Worm (Caenorhabditis elegans) whole organism, L1 larva: Measurements from ENCODE around the gene Y41E3.19.

Source experiments
- C04F5.9 ChIP-seq: sonication (generic microtip); optimal IDR thresholded peaks from 2 replicates; lab custom pipeline; 2016; ENCODE audit warnings: missing genetic modification characterization, missing compliant biosample characterization
- C16A3.4 ChIP-seq: fragments of 150-350 bp; optimal IDR thresholded peaks from 2 replicates; lab custom pipeline; 2014; ENCODE audit warnings: missing biosample characterization, missing genetic modification characterization
- aha-1 ChIP-seq: fragments of 150-350 bp; optimal IDR thresholded peaks from 2 replicates; lab custom pipeline; 2014; ENCODE audit warnings: missing biosample characterization, missing genetic modification characterization
- alr-1 ChIP-seq: fragments of 200-800 bp; sonication (Bioruptor generic); optimal IDR thresholded peaks from 2 replicates; lab custom pipeline; 2018; ENCODE audit warnings: borderline replicate concordance, mild to moderate bottlenecking, missing genetic modification characterization, missing compliant biosample characterization
- ama-1 ChIP-seq: fragments of 150-350 bp; optimal IDR thresholded peaks from 2 replicates; lab custom pipeline; 2014
- ceh-82 ChIP-seq, 3 experiments: fragments of 150-350 bp in 1 of 3; sonication (generic microtip) in 2 of 3; optimal IDR thresholded peaks; 2 replicates each; lab custom pipeline; 2014 to 2017; ENCODE audit warnings: missing biosample characterization in 3 of 3, missing genetic modification characterization in 3 of 3
- dpl-1 ChIP-seq, 3 experiments: fragments of 150-350 bp in 2 of 3; sonication (generic microtip) in 1 of 3; optimal IDR thresholded peaks; 2 replicates each; lab custom pipeline; 2014 to 2017; ENCODE audit warnings: missing biosample characterization in 3 of 3, missing genetic modification characterization in 3 of 3, missing genetic modification reagents in 3 of 3
- efl-1 ChIP-seq, 4 experiments: fragments of 150-350 bp; optimal IDR thresholded peaks in 3 of 4; peaks in 1 of 4; 1 replicate in 1 of 4; 2 replicates in 3 of 4; lab custom pipeline; 2014; ENCODE audit warnings: missing biosample characterization in 2 of 4, missing genetic modification characterization in 2 of 4, missing genetic modification reagents in 2 of 4
- efl-3 ChIP-seq: fragments of 200-800 bp; sonication (Bioruptor generic); optimal IDR thresholded peaks from 2 replicates; lab custom pipeline; 2018; ENCODE audit warnings: mild to moderate bottlenecking, missing genetic modification characterization, missing compliant biosample characterization
- elt-2 ChIP-seq: sonication (generic microtip); optimal IDR thresholded peaks from 2 replicates; lab custom pipeline; 2016; ENCODE audit warnings: missing genetic modification characterization, mild to moderate bottlenecking, inconsistent platforms, missing compliant biosample characterization, missing genetic modification reagents
- ets-5 ChIP-seq: fragments of 200-800 bp; sonication (Bioruptor generic); IDR thresholded peaks from 2 replicates; pipeline ENCODE4 v1.3.6; 2022; ENCODE audit warnings: missing genetic modification characterization, missing compliant biosample characterization
- fkh-10 ChIP-seq: sonication (generic microtip); optimal IDR thresholded peaks from 2 replicates; lab custom pipeline; 2017; ENCODE audit warnings: missing biosample characterization, missing genetic modification reagents, missing genetic modification characterization
- fos-1 ChIP-seq: fragments of 150-350 bp; optimal IDR thresholded peaks from 2 replicates; lab custom pipeline; 2014; ENCODE audit warnings: missing biosample characterization, missing genetic modification characterization
- grh-1 ChIP-seq: fragments of 200-800 bp; sonication (Bioruptor generic); IDR thresholded peaks from 2 replicates; pipeline ENCODE4 v1.3.6; 2022; ENCODE audit warnings: missing genetic modification reagents, missing genetic modification characterization, missing compliant biosample characterization
- hpl-2 ChIP-seq: fragments of 150-350 bp; optimal IDR thresholded peaks from 2 replicates; lab custom pipeline; 2014; ENCODE audit warnings: missing biosample characterization, missing genetic modification reagents, missing genetic modification characterization
- irx-1 ChIP-seq: sonication (generic microtip); optimal IDR thresholded peaks from 2 replicates; lab custom pipeline; 2016; ENCODE audit warnings: missing genetic modification characterization, missing compliant biosample characterization
- isw-1 ChIP-seq: fragments of 200-800 bp; sonication (Bioruptor generic); IDR thresholded peaks from 2 replicates; pipeline ENCODE4 v1.3.6; 2022; ENCODE audit warnings: missing genetic modification characterization, missing compliant biosample characterization
- jun-1 ChIP-seq: fragments of 150-350 bp; optimal IDR thresholded peaks from 2 replicates; lab custom pipeline; 2014; ENCODE audit warnings: missing biosample characterization, missing genetic modification reagents, missing genetic modification characterization
- lin-13 ChIP-seq: fragments of 150-350 bp; optimal IDR thresholded peaks from 2 replicates; lab custom pipeline; 2014; ENCODE audit warnings: missing biosample characterization, missing genetic modification reagents, missing genetic modification characterization
- lin-14 ChIP-seq: fragments of 200-800 bp; sonication (Bioruptor generic); optimal IDR thresholded peaks from 2 replicates; lab custom pipeline; 2018; ENCODE audit warnings: mild to moderate bottlenecking, missing genetic modification characterization, moderate library complexity, missing compliant biosample characterization
- lin-15B ChIP-seq: fragments of 150-350 bp; sonication (generic microtip); optimal IDR thresholded peaks from 3 replicates; lab custom pipeline; 2014; ENCODE audit warnings: missing biosample characterization, missing genetic modification characterization
- lin-35 ChIP-seq, 2 experiments: fragments of 150-350 bp; optimal IDR thresholded peaks; 2 replicates each; lab custom pipeline; 2014; ENCODE audit warnings: missing biosample characterization in 2 of 2, missing genetic modification characterization in 2 of 2, missing genetic modification reagents in 2 of 2
- lin-39 ChIP-seq: fragments of 150-350 bp; optimal IDR thresholded peaks from 2 replicates; lab custom pipeline; 2014; ENCODE audit warnings: missing biosample characterization, missing genetic modification reagents, missing genetic modification characterization
- lir-3 ChIP-seq: sonication (generic microtip); optimal IDR thresholded peaks from 2 replicates; lab custom pipeline; 2016; ENCODE audit warnings: mild to moderate bottlenecking, missing genetic modification characterization, moderate library complexity, missing compliant biosample characterization; ENCODE audit not compliant: poor library complexity
- lsy-2 ChIP-seq, 2 experiments: fragments of 150-350 bp; optimal IDR thresholded peaks; 2 replicates each; lab custom pipeline; 2014; ENCODE audit warnings: missing biosample characterization in 2 of 2, missing genetic modification characterization in 2 of 2
- mab-9 ChIP-seq: fragments of 200-800 bp; sonication (Bioruptor generic); IDR thresholded peaks from 2 replicates; pipeline ENCODE4 v1.3.6; 2022; ENCODE audit warnings: missing genetic modification reagents, missing genetic modification characterization, missing compliant biosample characterization
- mdl-1 ChIP-seq, 2 experiments: fragments of 150-350 bp; optimal IDR thresholded peaks; 2 replicates each; lab custom pipeline; 2014 to 2017; ENCODE audit warnings: missing biosample characterization in 2 of 2, missing genetic modification characterization in 2 of 2, inconsistent platforms in 1 of 2
- mep-1 ChIP-seq: fragments of 150-350 bp; optimal IDR thresholded peaks from 2 replicates; lab custom pipeline; 2014; ENCODE audit warnings: missing biosample characterization, missing genetic modification characterization
- nhr-11 ChIP-seq: fragments of 150-350 bp; optimal IDR thresholded peaks from 2 replicates; lab custom pipeline; 2014; ENCODE audit warnings: missing biosample characterization, missing genetic modification characterization
- nhr-19 ChIP-seq: fragments of 200-800 bp; sonication (Bioruptor generic); conservative IDR thresholded peaks from 2 replicates; pipeline ENCODE4 v1.3.6; 2022; ENCODE audit warnings: missing genetic modification characterization, missing compliant biosample characterization
- nhr-20 ChIP-seq: sonication (generic microtip); optimal IDR thresholded peaks from 2 replicates; lab custom pipeline; 2016; ENCODE audit warnings: mild to moderate bottlenecking, missing genetic modification characterization, missing compliant biosample characterization
- nhr-237 ChIP-seq: fragments of 150-350 bp; optimal IDR thresholded peaks from 2 replicates; lab custom pipeline; 2014; ENCODE audit warnings: missing biosample characterization, missing genetic modification characterization
- nhr-47 ChIP-seq: sonication (generic microtip); optimal IDR thresholded peaks from 2 replicates; lab custom pipeline; 2016; ENCODE audit warnings: mild to moderate bottlenecking, missing genetic modification characterization, moderate library complexity, missing compliant biosample characterization
- nhr-77 ChIP-seq: fragments of 150-350 bp; optimal IDR thresholded peaks from 2 replicates; lab custom pipeline; 2014; ENCODE audit warnings: missing biosample characterization, missing genetic modification characterization
- pax-3 ChIP-seq: fragments of 200-800 bp; sonication (Bioruptor generic); optimal IDR thresholded peaks from 2 replicates; lab custom pipeline; 2018; ENCODE audit warnings: mild to moderate bottlenecking, missing genetic modification characterization, moderate library complexity, missing compliant biosample characterization
- rnt-1 ChIP-seq: sonication (generic microtip); optimal IDR thresholded peaks from 2 replicates; lab custom pipeline; 2016; ENCODE audit warnings: mild to moderate bottlenecking, missing genetic modification characterization, moderate library complexity, missing compliant biosample characterization
- skn-1 ChIP-seq: fragments of 150-350 bp; optimal IDR thresholded peaks from 2 replicates; lab custom pipeline; 2014; ENCODE audit warnings: missing biosample characterization, missing genetic modification characterization
- snpc-4 ChIP-seq: fragments of 150-350 bp; optimal IDR thresholded peaks from 2 replicates; lab custom pipeline; 2014; ENCODE audit warnings: missing biosample characterization, missing genetic modification characterization
- snu-23 ChIP-seq: sonication (generic microtip); optimal IDR thresholded peaks from 2 replicates; lab custom pipeline; 2016; ENCODE audit warnings: missing genetic modification characterization, missing compliant biosample characterization
- sptf-1 ChIP-seq: fragments of 150-350 bp; optimal IDR thresholded peaks from 2 replicates; lab custom pipeline; 2014; ENCODE audit warnings: missing biosample characterization, missing genetic modification characterization
- vab-15 ChIP-seq: sonication (generic microtip); optimal IDR thresholded peaks from 2 replicates; lab custom pipeline; 2017; ENCODE audit warnings: missing genotype, mild to moderate bottlenecking, missing genetic modification characterization, missing compliant biosample characterization
- xbp-1 ChIP-seq: sonication (generic microtip); optimal IDR thresholded peaks from 2 replicates; lab custom pipeline; 2016; ENCODE audit warnings: missing genetic modification characterization, missing compliant biosample characterization
- zag-1 ChIP-seq: fragments of 150-350 bp; optimal IDR thresholded peaks from 2 replicates; lab custom pipeline; 2014; ENCODE audit warnings: missing biosample characterization, missing genetic modification characterization
- zip-4 ChIP-seq: fragments of 200-800 bp; sonication (Bioruptor generic); optimal IDR thresholded peaks from 2 replicates; lab custom pipeline; 2018; ENCODE audit warnings: mild to moderate bottlenecking, missing genetic modification characterization, moderate library complexity, missing compliant biosample characterization
- ztf-11 ChIP-seq, 2 experiments: sonication (generic microtip); optimal IDR thresholded peaks; 2 replicates each; lab custom pipeline; 2016 to 2017; ENCODE audit warnings: missing genetic modification characterization in 2 of 2, missing biosample characterization in 1 of 2, missing compliant biosample characterization in 1 of 2
- ztf-4 ChIP-seq: fragments of 150-350 bp; optimal IDR thresholded peaks from 2 replicates; lab custom pipeline; 2014; ENCODE audit warnings: missing biosample characterization, missing genetic modification characterization

Gene Y41E3.19

ce11 chrIV:15036974-15037373 is 19.0 kb upstream of the Y41E3.19 start, which contains the start of gene eef-1B.2 (continued):
- no peak for TF ChIP-seq ets-5 (GFP tag; lab: Robert Waterston, UW)
- no peak for TF ChIP-seq sptf-1
- peak; percentile 65 for TF ChIP-seq nhr-47 (tag; lab: Kevin White, UChicago)
- peak; percentile 21 for TF ChIP-seq nhr-77 (tag; lab: Kevin White, UChicago)
- TF ChIP-seq lsy-2 (tag; optimal IDR thresholded peaks at IDR 0.05; lab: Kevin White, UChicago), result peak; percentile 71 to 89
- TF ChIP-seq vab-15 (tag; lab: Kevin White, UChicago), result no peak
- TF ChIP-seq C04F5.9, result no peak
- TF ChIP-seq C16A3.4, result peak; percentile 80
- TF ChIP-seq snu-23 (GFP tag; lab: Kevin White, UChicago), result peak; percentile 78
- TF ChIP-seq ceh-82 (tag; optimal IDR thresholded peaks at IDR 0.05; lab: Kevin White, UChicago), result peak in 2 of 3 experiments; percentile 47 to 62
- no peak for TF ChIP-seq mab-9 (GFP tag; lab: Robert Waterston, UW)

ce11 chrIV:15037492-15037891 is 18.4 kb upstream of the Y41E3.19 start:
- no peak for TF ChIP-seq pax-3 (tag; lab: Kevin White, UChicago)
- no peak for TF ChIP-seq fos-1 (tag; lab: Kevin White, UChicago)
- TF ChIP-seq elt-2 (tag; lab: Kevin White, UChicago), result no peak
- TF ChIP-seq efl-1 (optimal IDR thresholded peaks at IDR 0.05; lab: Kevin White, UChicago), result no peak
- TF ChIP-seq efl-1 (GFP tag; optimal IDR thresholded peaks at IDR 0.05 in 1 of 2; lab: Kevin White, UChicago), result peak in 1 of 2 experiments; percentile 81
- no peak for TF ChIP-seq nhr-19
- TF ChIP-seq, all 84 proteins: peak for 1

ce11 chrIV:15038821-15039220 is 17.1 kb upstream of the Y41E3.19 start:
- TF ChIP-seq isw-1 (GFP tag; lab: Robert Waterston, UW) (no peak), efl-1 (optimal IDR thresholded peaks at IDR 0.05; lab: Kevin White, UChicago) (no peak), efl-1 (GFP tag; optimal IDR thresholded peaks at IDR 0.05 in 1 of 2; lab: Kevin White, UChicago) (peak in 1 of 2 experiments; percentile 53)
- TF ChIP-seq, all 84 proteins: peak for 1

DNA sequence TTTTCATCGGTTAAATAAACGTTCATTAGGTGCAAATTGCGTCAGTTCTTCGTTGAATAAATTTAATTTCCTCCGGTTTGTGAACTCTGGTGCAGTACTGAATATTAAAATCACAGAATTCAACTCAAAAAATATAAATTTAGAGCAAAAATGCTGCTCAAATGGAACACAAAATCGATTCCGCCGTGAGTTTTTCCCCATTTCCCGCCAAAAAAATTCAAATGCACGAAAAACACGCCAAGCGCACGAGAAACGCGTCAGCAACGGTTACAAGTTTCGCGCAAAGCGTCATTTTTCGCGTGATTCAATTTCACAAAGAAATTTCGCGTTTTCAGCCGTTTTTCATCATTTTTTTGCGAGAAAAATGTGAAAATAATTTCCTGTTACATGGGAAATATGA is 16.5 kb upstream of the Y41E3.19 start, which contains the start of gene hrpu-1:
hrpu-1 (plus strand) TSS at position 140 of the 400 bp plus-strand sequence.
- peak; percentile 80 for TF ChIP-seq jun-1 (tag; lab: Kevin White, UChicago)
- no peak for TF ChIP-seq ama-1
- TF ChIP-seq dpl-1 (GFP tag; optimal IDR thresholded peaks at IDR 0.05; lab: Kevin White, UChicago), result peak; percentile 95 to 97 (median 95)
- TF ChIP-seq efl-3 (GFP tag; lab: Kevin White, UChicago), result no peak
- TF ChIP-seq zip-4 (GFP tag; lab: Kevin White, UChicago), result peak; percentile 62
- TF ChIP-seq irx-1 (tag; lab: Kevin White, UChicago), result peak; percentile 70
- no peak for TF ChIP-seq C04F5.9
- TF ChIP-seq lin-39 (tag; lab: Kevin White, UChicago), result peak; percentile 74
- TF ChIP-seq mep-1 (tag; lab: Kevin White, UChicago), result peak; percentile 94
- peak; percentile 82 for TF ChIP-seq skn-1 (tag; lab: Kevin White, UChicago)
- peak; percentile 87 for TF ChIP-seq rnt-1 (tag; lab: Kevin White, UChicago)
- peak; percentile 85 for TF ChIP-seq lin-14 (GFP tag; lab: Kevin White, UChicago)
- TF ChIP-seq nhr-237 (tag; lab: Kevin White, UChicago), result peak; percentile 18
- TF ChIP-seq aha-1 (tag; lab: Kevin White, UChicago), result peak; percentile 15
- TF ChIP-seq grh-1 (GFP tag; lab: Robert Waterston, UW), result peak; percentile 60; the same call in 1 of the 2 replicates
- TF ChIP-seq lin-35 (GFP tag; optimal IDR thresholded peaks at IDR 0.05; lab: Kevin White, UChicago), result peak; percentile 95 to 96
- TF ChIP-seq nhr-11, result peak; percentile 56
- TF ChIP-seq zag-1, result no peak
- no peak for TF ChIP-seq sptf-1
- TF ChIP-seq nhr-20 (tag; lab: Kevin White, UChicago), result peak; percentile 76
- TF ChIP-seq ztf-11 (tag; optimal IDR thresholded peaks at IDR 0.05; lab: Kevin White, UChicago), result peak in 1 of 2 experiments; percentile 63
- TF ChIP-seq mdl-1 (tag; optimal IDR thresholded peaks at IDR 0.05; lab: Kevin White, UChicago), result peak in 1 of 2 experiments; percentile 59
- TF ChIP-seq hpl-2 (GFP tag; lab: Kevin White, UChicago), result peak; percentile 57
- peak; percentile 70 for TF ChIP-seq lin-13 (GFP tag; lab: Kevin White, UChicago)
- peak; percentile 83 for TF ChIP-seq xbp-1 (tag; lab: Kevin White, UChicago)
- no peak for TF ChIP-seq lir-3
- TF ChIP-seq nhr-19, result peak; percentile 80
- peak; percentile 72 for TF ChIP-seq nhr-77 (tag; lab: Kevin White, UChicago)
- TF ChIP-seq fkh-10 (GFP tag; lab: Kevin White, UChicago), result peak; percentile 61
- no peak for TF ChIP-seq alr-1 (tag; lab: Kevin White, UChicago)
- peak; percentile 66 for TF ChIP-seq mab-9 (GFP tag; lab: Robert Waterston, UW)
- TF ChIP-seq snpc-4 (tag; lab: Kevin White, UChicago), result peak; percentile 73
- TF ChIP-seq lin-15B (tag; lab: Kevin White, UChicago), result peak; percentile 85
- peak; percentile 56 for TF ChIP-seq ztf-4 (tag; lab: Kevin White, UChicago)
